Fruit fly (Drosophila melanogaster) whole organism, wandering third instar larva: ENCODE results near the gene Or33b.

ENCODE experiments used
- Abd-B ChIP-seq: fragments of >200 bp; optimal IDR thresholded peaks from 2 replicates; lab custom pipeline; 2017; ENCODE audit warnings: missing biosample characterization, missing genetic modification characterization
- CG32264 ChIP-seq: fragments of 200-800 bp; sonication (Bioruptor generic); optimal IDR thresholded peaks from 2 replicates; lab custom pipeline; 2016; ENCODE audit warnings: missing biosample characterization, missing genetic modification characterization
- CG9705 ChIP-seq: fragments of 200-800 bp; sonication (Bioruptor generic); optimal IDR thresholded peaks from 2 replicates; lab custom pipeline; 2018; ENCODE audit warnings: missing biosample characterization, mild to moderate bottlenecking, missing genetic modification characterization
- CrebA ChIP-seq: fragments of 200-800 bp; sonication (Bioruptor generic); optimal IDR thresholded peaks from 2 replicates; lab custom pipeline; 2016; ENCODE audit warnings: missing biosample characterization, mild to moderate bottlenecking, missing genetic modification characterization, borderline replicate concordance
- Dif ChIP-seq: fragments of 200-275, 200-300 bp; sonication (Bioruptor generic); optimal IDR thresholded peaks from 2 replicates; lab custom pipeline; 2018; ENCODE audit warnings: missing biosample characterization, missing genetic modification characterization; ENCODE audit not compliant: partially characterized antibody
- GATAd ChIP-seq: sonication (Bioruptor generic); optimal IDR thresholded peaks from 2 replicates; lab custom pipeline; 2016; ENCODE audit warnings: missing biosample characterization, missing genetic modification characterization
- HLH106 ChIP-seq: fragments of 200-800 bp; optimal IDR thresholded peaks from 3 replicates; lab custom pipeline; 2019; ENCODE audit warnings: missing biosample characterization, mild to moderate bottlenecking, missing genetic modification characterization, moderate library complexity
- Hnf4 ChIP-seq: fragments of 200-800 bp; sonication (Bioruptor generic); optimal IDR thresholded peaks from 2 replicates; lab custom pipeline; 2016; ENCODE audit warnings: missing biosample characterization, mild to moderate bottlenecking, missing genetic modification characterization
- Hr83 ChIP-seq: fragments of 200-300 bp; sonication (Bioruptor generic); optimal IDR thresholded peaks from 2 replicates; lab custom pipeline; 2016; ENCODE audit warnings: missing biosample characterization, mild to moderate bottlenecking, missing genetic modification characterization, moderate library complexity; ENCODE audit not compliant: poor library complexity, severe bottlenecking
- Jra ChIP-seq: sonication (Bioruptor generic); optimal IDR thresholded peaks from 2 replicates; lab custom pipeline; 2016; ENCODE audit warnings: missing biosample characterization, missing genetic modification characterization
- N ChIP-seq: fragments of >200 bp; optimal IDR thresholded peaks from 2 replicates; lab custom pipeline; 2018; ENCODE audit warnings: missing biosample characterization, missing external identifiers, missing genetic modification characterization
- Rel ChIP-seq, 2 experiments: fragments of 200-800 bp; sonication (Bioruptor generic) in 1 of 2; optimal IDR thresholded peaks; 2 replicates in 1 of 2; 3 replicates in 1 of 2; lab custom pipeline; 2016 to 2019; ENCODE audit warnings: mild to moderate bottlenecking in 2 of 2, missing biosample characterization in 2 of 2, missing genetic modification characterization in 2 of 2, moderate library complexity in 1 of 2
- Sp1 ChIP-seq: fragments of 200-800 bp; sonication (Bioruptor generic); optimal IDR thresholded peaks from 3 replicates; lab custom pipeline; 2019; ENCODE audit warnings: missing biosample characterization, mild to moderate bottlenecking, missing genetic modification characterization, moderate library complexity
- Vsx2 ChIP-seq: fragments of 200-300, 225-300 bp; sonication (Bioruptor generic); optimal IDR thresholded peaks from 2 replicates; lab custom pipeline; 2018; ENCODE audit warnings: missing biosample characterization, missing genetic modification characterization; ENCODE audit not compliant: partially characterized antibody
- br ChIP-seq: fragments of 200-800 bp; sonication (Bioruptor generic); optimal IDR thresholded peaks from 2 replicates; lab custom pipeline; 2016; ENCODE audit warnings: missing biosample characterization, missing genetic modification characterization
- brk ChIP-seq: fragments of 200-800 bp; sonication (Bioruptor generic); optimal IDR thresholded peaks from 2 replicates; lab custom pipeline; 2016; ENCODE audit warnings: missing biosample characterization, mild to moderate bottlenecking, missing genetic modification characterization
- dl ChIP-seq, 2 experiments: fragments of 175-275, 200-275 bp in 1 of 2; fragments of 200-275 bp in 1 of 2; sonication (Bioruptor generic); optimal IDR thresholded peaks; lab custom pipeline; 2018; ENCODE audit warnings: mild to moderate bottlenecking in 2 of 2, missing biosample characterization in 2 of 2, missing genetic modification characterization in 2 of 2, moderate library complexity in 2 of 2; ENCODE audit not compliant: partially characterized antibody in 2 of 2, insufficient read depth in 1 of 2
- dmrt93B ChIP-seq: fragments of 200-800 bp; sonication (Bioruptor generic); optimal IDR thresholded peaks from 2 replicates; lab custom pipeline; 2018; ENCODE audit warnings: missing biosample characterization, mild to moderate bottlenecking, missing genetic modification characterization
- dsf ChIP-seq: sonication (Bioruptor generic); optimal IDR thresholded peaks from 2 replicates; lab custom pipeline; 2016; ENCODE audit warnings: missing biosample characterization, missing genetic modification characterization, borderline replicate concordance
- jim ChIP-seq: fragments of 175-275, 200-325 bp; sonication (Bioruptor generic); optimal IDR thresholded peaks from 2 replicates; lab custom pipeline; 2016; ENCODE audit warnings: missing biosample characterization, mild to moderate bottlenecking, missing genetic modification characterization
- lola ChIP-seq: fragments of >200 bp; optimal IDR thresholded peaks from 2 replicates; lab custom pipeline; 2017; ENCODE audit warnings: missing biosample characterization, missing genetic modification characterization
- pan ChIP-seq: fragments of >200 bp; optimal IDR thresholded peaks from 2 replicates; lab custom pipeline; 2017
- psq ChIP-seq: fragments of 200-800 bp; sonication (Bioruptor generic); optimal IDR thresholded peaks from 3 replicates; lab custom pipeline; 2017; ENCODE audit warnings: missing biosample characterization, mild to moderate bottlenecking, missing genetic modification characterization, moderate library complexity
- rgr ChIP-seq: fragments of 200-800 bp; sonication (Bioruptor generic); optimal IDR thresholded peaks from 3 replicates; lab custom pipeline; 2016; ENCODE audit warnings: missing biosample characterization, mild to moderate bottlenecking, missing genetic modification characterization
- sv ChIP-seq: fragments of 200-800 bp; sonication (Bioruptor generic); optimal IDR thresholded peaks from 3 replicates; lab custom pipeline; 2016; ENCODE audit warnings: missing biosample characterization, missing genetic modification characterization
- tai ChIP-seq: sonication (Bioruptor generic); optimal IDR thresholded peaks from 2 replicates; lab custom pipeline; 2016; ENCODE audit warnings: missing biosample characterization, missing genetic modification characterization
- usp ChIP-seq: fragments of >200 bp; optimal IDR thresholded peaks from 2 replicates; lab custom pipeline; 2017; ENCODE audit warnings: missing biosample characterization, missing genetic modification characterization
- woc ChIP-seq: sonication (Bioruptor generic); optimal IDR thresholded peaks from 2 replicates; lab custom pipeline; 2016; ENCODE audit warnings: missing biosample characterization, mild to moderate bottlenecking, missing genetic modification characterization

Or33b gene

dm6 chr2L:11935881-11936280 is at the start of gene Or33b:
Or33b (plus strand) TSS chr2L:11936181.
- no peak for TF ChIP-seq CG32264 (GFP tag; lab: Kevin White, UChicago)

- no peak for TF ChIP-seq Abd-B (GFP tag; lab: Kevin White, UChicago)
- no peak for TF ChIP-seq N (GFP tag; lab: Kevin White, UChicago)
- TF ChIP-seq Vsx2 (GFP tag; lab: Kevin White, UChicago), result no peak
- TF ChIP-seq Dif, result no peak
- TF ChIP-seq, all 38 proteins: peak for 0
Measured at dm6 chr2L:11893269-11893668, 42.7 kb upstream of the Or33b start.

dm6 chr2L:11902483-11902882 is 33.5 kb upstream of the Or33b start:
- TF ChIP-seq jim (GFP tag; lab: Kevin White, UChicago), result no peak
- no peak for TF ChIP-seq tai (GFP tag; lab: Kevin White, UChicago)
- TF ChIP-seq rgr (GFP tag; lab: Kevin White, UChicago), result no peak
- TF ChIP-seq sv (GFP tag; lab: Kevin White, UChicago), result no peak
- no peak for TF ChIP-seq Hr83 (GFP tag; lab: Kevin White, UChicago)
- no peak for TF ChIP-seq dsf (GFP tag; lab: Kevin White, UChicago)
- TF ChIP-seq HLH106 (tag; lab: Kevin White, UChicago), result no peak
- TF ChIP-seq Sp1 (GFP tag; lab: Kevin White, UChicago), result no peak
- TF ChIP-seq usp (GFP tag; lab: Kevin White, UChicago), result no peak
- no peak for TF ChIP-seq pan (lab: Kevin White, UChicago)
- no peak for TF ChIP-seq psq (GFP tag; lab: Kevin White, UChicago)
- no peak for TF ChIP-seq dmrt93B (GFP tag; lab: Kevin White, UChicago)
- TF ChIP-seq lola (GFP tag; lab: Kevin White, UChicago), result no peak
- TF ChIP-seq woc (GFP tag; lab: Kevin White, UChicago), result no peak
- TF ChIP-seq CG9705 (GFP tag; lab: Kevin White, UChicago), result no peak

- TF ChIP-seq Hr83 (GFP tag; lab: Kevin White, UChicago) (no peak), N (GFP tag; lab: Kevin White, UChicago) (no peak), Hnf4 (GFP tag; lab: Kevin White, UChicago) (no peak), psq (GFP tag; lab: Kevin White, UChicago) (no peak), pan (lab: Kevin White, UChicago) (no peak), dmrt93B (GFP tag; lab: Kevin White, UChicago) (no peak)
Measured at dm6 chr2L:11903335-11903734, 32.6 kb upstream of the Or33b start.

- TF ChIP-seq HLH106 (tag; lab: Kevin White, UChicago), result no peak
- no peak for TF ChIP-seq dl (GFP tag; optimal IDR thresholded peaks at IDR 0.05; lab: Kevin White, UChicago; ENCODE audit: insufficient read depth in 1 of 2, partially characterized antibody in 2 of 2)
- TF ChIP-seq tai (GFP tag; lab: Kevin White, UChicago), result no peak
- no peak for TF ChIP-seq CG9705 (GFP tag; lab: Kevin White, UChicago)
- no peak for TF ChIP-seq Dif
- no peak for TF ChIP-seq Vsx2 (GFP tag; lab: Kevin White, UChicago)
- no peak for TF ChIP-seq GATAd (GFP tag; lab: Kevin White, UChicago)
- TF ChIP-seq br (GFP tag; lab: Kevin White, UChicago), result no peak
- TF ChIP-seq Jra (GFP tag; lab: Kevin White, UChicago), result no peak
- TF ChIP-seq Hr83 (GFP tag; lab: Kevin White, UChicago), result no peak
- no peak for TF ChIP-seq CrebA
- TF ChIP-seq brk (GFP tag; lab: Kevin White, UChicago), result no peak
- no peak for TF ChIP-seq jim (GFP tag; lab: Kevin White, UChicago)
- TF ChIP-seq Rel (GFP tag; optimal IDR thresholded peaks at IDR 0.05; lab: Kevin White, UChicago), result no peak
- TF ChIP-seq Rel (tag; optimal IDR thresholded peaks at IDR 0.05; lab: Kevin White, UChicago), result no peak
- no peak for TF ChIP-seq N (GFP tag; lab: Kevin White, UChicago)
- TF ChIP-seq dmrt93B (GFP tag; lab: Kevin White, UChicago), result no peak
Measured at dm6 chr2L:11904181-11904580, 31.8 kb upstream of the Or33b start.
